Worm (Caenorhabditis elegans) whole organism, L3 larva: Measurements from ENCODE around the gene srh-2.

ENCODE experiments used
- ZK546.5 ChIP-seq: sonication (generic microtip); optimal IDR thresholded peaks from 2 replicates; lab custom pipeline; 2017; ENCODE audit warnings: missing biosample characterization, missing genetic modification characterization
- ama-1 ChIP-seq: fragments of 150-350 bp; optimal IDR thresholded peaks from 2 replicates; lab custom pipeline; 2018
- ceh-28 ChIP-seq: fragments of 150-350 bp; optimal IDR thresholded peaks from 2 replicates; lab custom pipeline; 2014; ENCODE audit warnings: missing biosample characterization, missing genetic modification reagents, missing genetic modification characterization
- ceh-82 ChIP-seq: fragments of 150-350 bp; optimal IDR thresholded peaks from 2 replicates; lab custom pipeline; 2014; ENCODE audit warnings: missing biosample characterization, missing genetic modification characterization
- ceh-9 ChIP-seq: sonication (generic microtip); optimal IDR thresholded peaks from 2 replicates; lab custom pipeline; 2018; ENCODE audit warnings: missing biosample characterization, missing genetic modification characterization
- daf-12 ChIP-seq: fragments of 150-350 bp; optimal IDR thresholded peaks from 2 replicates; lab custom pipeline; 2014; ENCODE audit warnings: missing biosample characterization, missing genetic modification reagents, missing genetic modification characterization
- egl-5 ChIP-seq: fragments of 150-350 bp; optimal IDR thresholded peaks from 2 replicates; lab custom pipeline; 2017; ENCODE audit warnings: missing biosample characterization, missing genetic modification reagents, missing genetic modification characterization, inconsistent platforms
- elt-1 ChIP-seq: fragments of 150-350 bp; optimal IDR thresholded peaks from 2 replicates; lab custom pipeline; 2014; ENCODE audit warnings: missing biosample characterization, missing genetic modification characterization
- elt-3 ChIP-seq, 3 experiments: fragments of 150-350 bp in 1 of 3; sonication (generic microtip) in 2 of 3; optimal IDR thresholded peaks; 2 replicates in 2 of 3; 4 replicates in 1 of 3; lab custom pipeline; 2014 to 2017; ENCODE audit warnings: missing biosample characterization in 3 of 3, missing genetic modification characterization in 3 of 3
- fkh-10 ChIP-seq: sonication (generic microtip); optimal IDR thresholded peaks from 2 replicates; lab custom pipeline; 2017; ENCODE audit warnings: missing biosample characterization, missing genetic modification reagents, missing genetic modification characterization
- fkh-2 ChIP-seq: fragments of 150-350 bp; optimal IDR thresholded peaks from 2 replicates; lab custom pipeline; 2014; ENCODE audit warnings: missing biosample characterization, missing genetic modification reagents, missing genetic modification characterization
- fos-1 ChIP-seq: fragments of 150-350 bp; optimal IDR thresholded peaks from 2 replicates; lab custom pipeline; 2014; ENCODE audit warnings: missing biosample characterization, missing genetic modification characterization
- hmg-11 ChIP-seq: sonication (generic microtip); optimal IDR thresholded peaks from 2 replicates; lab custom pipeline; 2016; ENCODE audit warnings: missing genetic modification characterization, missing compliant biosample characterization
- jun-1 ChIP-seq: fragments of 150-350 bp; optimal IDR thresholded peaks from 2 replicates; lab custom pipeline; 2014; ENCODE audit warnings: missing biosample characterization, missing genetic modification reagents, missing genetic modification characterization
- lin-15B ChIP-seq: fragments of 150-350 bp; optimal IDR thresholded peaks from 2 replicates; lab custom pipeline; 2014; ENCODE audit warnings: missing biosample characterization, missing genetic modification characterization
- lin-39 ChIP-seq: fragments of 150-350 bp; optimal IDR thresholded peaks from 2 replicates; lab custom pipeline; 2018; ENCODE audit warnings: missing biosample characterization, missing genetic modification reagents, missing genetic modification characterization
- lsy-12 ChIP-seq: sonication (generic microtip); optimal IDR thresholded peaks from 2 replicates; lab custom pipeline; 2016; ENCODE audit warnings: mild to moderate bottlenecking, missing genetic modification characterization, missing compliant biosample characterization
- mdl-1 ChIP-seq: fragments of 150-350 bp; optimal IDR thresholded peaks from 2 replicates; lab custom pipeline; 2014; ENCODE audit warnings: missing biosample characterization, missing genetic modification characterization
- nfya-1 ChIP-seq: sonication (generic microtip); optimal IDR thresholded peaks from 2 replicates; lab custom pipeline; 2017; ENCODE audit warnings: missing genetic modification characterization, mild to moderate bottlenecking, missing compliant biosample characterization, antibody characterized with exemption, moderate library complexity; ENCODE audit not compliant: insufficient read depth
- nhr-23 ChIP-seq: fragments of 150-350 bp; optimal IDR thresholded peaks from 2 replicates; lab custom pipeline; 2014; ENCODE audit warnings: missing biosample characterization, missing genetic modification reagents, missing genetic modification characterization
- nhr-237 ChIP-seq: fragments of 150-350 bp; optimal IDR thresholded peaks from 2 replicates; lab custom pipeline; 2014; ENCODE audit warnings: missing biosample characterization, missing genetic modification characterization
- nhr-25 ChIP-seq: sonication (generic microtip); optimal IDR thresholded peaks from 2 replicates; lab custom pipeline; 2017; ENCODE audit warnings: missing biosample characterization, missing genetic modification characterization
- nhr-28 ChIP-seq: fragments of 150-350 bp; optimal IDR thresholded peaks from 2 replicates; lab custom pipeline; 2014; ENCODE audit warnings: missing biosample characterization, missing genetic modification characterization
- nhr-43 ChIP-seq: sonication (generic microtip); optimal IDR thresholded peaks from 2 replicates; lab custom pipeline; 2016; ENCODE audit warnings: mild to moderate bottlenecking, missing genetic modification characterization, missing compliant biosample characterization; ENCODE audit not compliant: poor library complexity, severe bottlenecking
- nhr-67 ChIP-seq: fragments of 150-350 bp; optimal IDR thresholded peaks from 2 replicates; lab custom pipeline; 2014; ENCODE audit warnings: missing biosample characterization, missing genetic modification characterization
- nhr-77 ChIP-seq: fragments of 150-350 bp; optimal IDR thresholded peaks from 2 replicates; lab custom pipeline; 2014; ENCODE audit warnings: missing biosample characterization, missing genetic modification characterization
- pha-4 ChIP-seq: fragments of 150-350 bp; optimal IDR thresholded peaks from 2 replicates; lab custom pipeline; 2014; ENCODE audit warnings: missing biosample characterization, missing genetic modification reagents, missing genetic modification characterization
- skn-1 ChIP-seq: fragments of 150-350 bp; optimal IDR thresholded peaks from 2 replicates; lab custom pipeline; 2014; ENCODE audit warnings: missing biosample characterization, missing genetic modification characterization
- snpc-4 ChIP-seq: fragments of 150-350 bp; optimal IDR thresholded peaks from 2 replicates; lab custom pipeline; 2014; ENCODE audit warnings: missing biosample characterization, missing genetic modification characterization
- tbx-2 ChIP-seq: sonication (generic microtip); optimal IDR thresholded peaks from 2 replicates; lab custom pipeline; 2016; ENCODE audit warnings: mild to moderate bottlenecking, missing genetic modification characterization, missing compliant biosample characterization
- unc-39 ChIP-seq: sonication (generic microtip); optimal IDR thresholded peaks from 4 replicates; lab custom pipeline; 2017; ENCODE audit warnings: missing biosample characterization, missing genetic modification characterization
- unc-62 ChIP-seq: fragments of 150-350 bp; sonication (generic microtip); optimal IDR thresholded peaks from 4 replicates; lab custom pipeline; 2014; ENCODE audit warnings: missing biosample characterization, missing genetic modification reagents, missing genetic modification characterization
- ztf-11 ChIP-seq: fragments of 150-350 bp; optimal IDR thresholded peaks from 2 replicates; lab custom pipeline; 2014; ENCODE audit warnings: missing biosample characterization, missing genetic modification characterization
- ztf-4 ChIP-seq: fragments of 150-350 bp; optimal IDR thresholded peaks from 2 replicates; lab custom pipeline; 2014; ENCODE audit warnings: missing biosample characterization, missing genetic modification characterization

The srh-2 gene

ce11 chrV:724470-724890 is 3.6 kb upstream of the srh-2 start:
- TF ChIP-seq egl-5 (no peak), ama-1 (lab: Kevin White, UChicago) (peak; percentile 97), skn-1 (tag; lab: Kevin White, UChicago) (peak; percentile 8)

DNA sequence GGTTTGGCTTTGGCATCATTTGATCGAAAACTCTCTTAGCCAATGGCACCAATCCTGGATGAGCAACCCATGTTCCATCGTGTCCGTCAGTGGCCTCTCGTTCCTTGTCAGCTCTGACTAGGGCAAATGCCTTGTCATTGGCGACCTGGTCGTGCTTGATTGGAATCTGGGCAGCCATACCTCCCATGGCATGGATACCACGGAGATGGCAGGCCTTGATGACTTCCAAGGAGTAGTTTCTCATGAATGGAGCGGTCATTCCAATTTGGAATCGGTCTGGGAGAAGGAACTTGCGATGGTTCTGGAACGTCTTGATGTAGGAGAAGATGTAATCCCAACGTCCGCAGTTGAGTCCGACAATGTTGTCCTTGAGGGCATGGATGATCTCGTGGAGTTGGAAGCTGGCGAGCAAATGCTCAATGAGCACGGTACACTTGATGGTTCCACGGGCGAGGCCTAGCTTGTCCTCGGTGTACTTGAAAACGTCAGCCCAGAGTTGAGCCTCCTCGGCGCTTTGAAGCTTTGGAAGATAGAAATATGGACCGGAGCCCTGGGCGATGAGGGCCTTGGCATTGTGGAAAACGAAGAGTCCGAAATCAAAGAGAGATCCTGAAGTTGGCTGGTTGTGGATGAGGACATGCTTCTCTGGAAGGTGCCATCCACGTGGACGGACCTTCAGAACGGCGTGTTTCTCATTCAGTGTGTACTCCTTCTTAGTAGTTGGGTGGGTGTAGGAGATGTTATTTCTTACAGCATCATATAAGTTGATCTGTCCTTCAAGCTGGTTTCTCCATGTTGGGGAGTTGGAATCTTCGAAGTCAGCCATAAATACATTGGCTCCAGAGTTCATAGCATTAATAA is 2.9 kb upstream of the srh-2 start:
- TF ChIP-seq fkh-10 (GFP tag; lab: Kevin White, UChicago) (no peak), ceh-82 (tag; lab: Kevin White, UChicago) (no peak), nhr-77 (no peak), tbx-2 (tag; lab: Kevin White, UChicago) (no peak), fos-1 (tag; lab: Kevin White, UChicago) (no peak), ztf-11 (no peak), nhr-28 (tag; lab: Kevin White, UChicago) (no peak), daf-12 (no peak), snpc-4 (tag; lab: Kevin White, UChicago) (no peak), nhr-237 (tag; lab: Kevin White, UChicago) (no peak), egl-5 (no peak), pha-4 (peak; percentile 27), lsy-12 (tag; lab: Kevin White, UChicago) (no peak), elt-3 (tag; optimal IDR thresholded peaks at IDR 0.05; lab: Kevin White, UChicago) (no peak), nhr-43 (peak; percentile 58), jun-1 (no peak), ceh-9 (tag; lab: Kevin White, UChicago) (no peak), unc-39 (tag; lab: Kevin White, UChicago) (no peak), lin-39 (tag; lab: Kevin White, UChicago) (peak; percentile 39), mdl-1 (tag; lab: Kevin White, UChicago) (no peak), ama-1 (lab: Kevin White, UChicago) (peak; percentile 92), ZK546.5 (tag; lab: Kevin White, UChicago) (no peak), lin-15B (tag; lab: Kevin White, UChicago) (no peak), ceh-28 (no peak), nhr-67 (tag; lab: Kevin White, UChicago) (no peak), unc-62 (GFP tag; lab: Kevin White, UChicago) (no peak), nhr-25 (tag; lab: Kevin White, UChicago) (peak; percentile 12), elt-1 (tag; lab: Kevin White, UChicago) (no peak)

- TF ChIP-seq ztf-4 (no peak), ama-1 (lab: Kevin White, UChicago) (peak; percentile 82), nhr-23 (tag; lab: Kevin White, UChicago) (peak; percentile 5), fkh-2 (no peak), lin-15B (tag; lab: Kevin White, UChicago) (no peak), nfya-1 (peak; percentile 18), nhr-25 (tag; lab: Kevin White, UChicago) (peak; percentile 2), hmg-11 (tag; lab: Kevin White, UChicago) (no peak), nhr-43 (peak; percentile 24), lin-39 (tag; lab: Kevin White, UChicago) (peak; percentile 38), elt-3 (tag; optimal IDR thresholded peaks at IDR 0.05; lab: Kevin White, UChicago) (peak in 1 of 3 experiments; percentile 53), nhr-237 (tag; lab: Kevin White, UChicago) (no peak)
Observed at ce11 chrV:725807-726572, 2.1 kb upstream of the srh-2 start.
